Worm (Caenorhabditis elegans) whole organism, early embryonic: ENCODE measurements around the gene cyy-1.

Experiments used
- ama-1 ChIP-seq: fragments of 150-350 bp; optimal IDR thresholded peaks from 2 replicates; lab custom pipeline; 2014
- hnd-1 ChIP-seq: sonication (generic microtip); optimal IDR thresholded peaks from 2 replicates; lab custom pipeline; 2016; ENCODE audit warnings: missing genetic modification characterization, missing compliant biosample characterization

DNA sequence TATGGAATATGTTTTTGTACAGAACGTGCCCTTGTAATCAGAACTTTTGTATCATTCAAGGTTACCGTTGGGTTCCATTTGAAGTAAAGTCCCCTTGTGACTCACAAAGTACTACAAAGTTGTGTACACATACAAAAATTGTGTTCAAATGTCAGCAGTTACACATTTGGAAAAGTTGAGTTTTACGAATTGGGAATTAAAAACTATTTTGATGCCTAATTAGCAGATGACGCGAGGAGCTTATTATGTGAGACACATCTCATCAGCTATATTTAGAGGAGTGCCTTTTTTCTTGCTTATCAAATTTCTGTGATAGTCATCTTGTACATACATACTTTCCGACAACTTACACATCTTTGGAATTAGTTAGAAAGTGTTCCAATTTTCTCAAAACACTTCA lies 7.8 kb downstream of the cyy-1 start:
- TF ChIP-seq hnd-1 (tag; lab: Kevin White, UChicago) (no peak), ama-1 (no peak)
